Comparison of ENCODE assay signal across 1 fruit fly cellular context in genomic region chr3R:10566441-10567179, dm6.
TF ChIP-seq lines count a peak whose summit lies in the region.

No protein-coding gene starts in this region.

TF ChIP-seq in whole organism, embryonic, 481 proteins besides CTCF, POLR2A, EP300 and RAD21 (continued from another document and continues in another):
- TF ChIP-seq Meics (GFP tag; optimal IDR thresholded peaks at IDR 0.05; lab: Kevin White, UChicago) (no peak), gsb-n (tag; optimal IDR thresholded peaks at IDR 0.05; lab: Kevin White, UChicago) (no peak), CG10565 (GFP tag; optimal IDR thresholded peaks at IDR 0.05; lab: Kevin White, UChicago) (no peak), cas (GFP tag; IDR thresholded peaks at IDR 0.05; lab: Robert Waterston, UW) (no peak), odd (GFP tag; optimal IDR thresholded peaks at IDR 0.05; lab: Kevin White, UChicago) (peak; percentile 69), tio (GFP tag; optimal IDR thresholded peaks at IDR 0.05; lab: Kevin White, UChicago) (no peak), CG12391 (tag; optimal IDR thresholded peaks at IDR 0.05; lab: Kevin White, UChicago) (no peak), CG4820 (GFP tag; optimal IDR thresholded peaks at IDR 0.05; lab: Kevin White, UChicago) (no peak), cato (GFP tag; optimal IDR thresholded peaks at IDR 0.05; lab: Kevin White, UChicago; ENCODE audit: borderline replicate concordance) (no peak), CHES-1-like (GFP tag; optimal IDR thresholded peaks at IDR 0.05; lab: Kevin White, UChicago) (no peak), CG1647 (GFP tag; optimal IDR thresholded peaks at IDR 0.05; lab: Kevin White, UChicago) (no peak), Nf-YC (tag; optimal IDR thresholded peaks at IDR 0.05; lab: Kevin White, UChicago) (peak; percentile 33), sob (GFP tag; IDR thresholded peaks at IDR 0.05; lab: Robert Waterston, UW) (peak; percentile 22; the same call in 1 of the 2 replicates), CG4854 (GFP tag; optimal IDR thresholded peaks at IDR 0.05; lab: Kevin White, UChicago) (no peak), Stat92E (GFP tag; optimal IDR thresholded peaks at IDR 0.05; lab: Kevin White, UChicago) (no peak), CG3847 (GFP tag; IDR thresholded peaks at IDR 0.05; lab: Robert Waterston, UW) (no peak), CG8281 (tag; optimal IDR thresholded peaks at IDR 0.05; lab: Kevin White, UChicago) (no peak), CG2129 (GFP tag; IDR thresholded peaks at IDR 0.05; lab: Robert Waterston, UW; ENCODE audit: partially characterized antibody) (no peak), amos (GFP tag; IDR thresholded peaks at IDR 0.05; lab: Robert Waterston, UW; ENCODE audit: partially characterized antibody) (no peak), CG13624 (GFP tag; optimal IDR thresholded peaks at IDR 0.05; lab: Kevin White, UChicago) (no peak), CG30020 (tag; optimal IDR thresholded peaks at IDR 0.05; lab: Kevin White, UChicago) (no peak), CG34376 (GFP tag; optimal IDR thresholded peaks at IDR 0.05; lab: Kevin White, UChicago) (peak; percentile 70), CG17802 (tag; optimal IDR thresholded peaks at IDR 0.05; lab: Kevin White, UChicago) (no peak), lola (GFP tag; optimal IDR thresholded peaks at IDR 0.05; lab: Kevin White, UChicago) (no peak), seq (GFP tag; IDR thresholded peaks at IDR 0.05; lab: Robert Waterston, UW) (no peak), CG30431 (GFP tag; optimal IDR thresholded peaks at IDR 0.05; lab: Kevin White, UChicago) (no peak), gcm (GFP tag; optimal IDR thresholded peaks at IDR 0.05; lab: Kevin White, UChicago) (peak; percentile 24), CG3407 (GFP tag; optimal IDR thresholded peaks at IDR 0.05; lab: Kevin White, UChicago) (peak; percentile 41), CG9932 (GFP tag; IDR thresholded peaks at IDR 0.05; lab: Robert Waterston, UW) (no peak), BtbVII (GFP tag; optimal IDR thresholded peaks at IDR 0.05; lab: Kevin White, UChicago) (peak; percentile 17), CG17186 (GFP tag; optimal IDR thresholded peaks at IDR 0.05; lab: Kevin White, UChicago) (no peak), Atf6 (GFP tag; IDR thresholded peaks at IDR 0.05; lab: Robert Waterston, UW) (no peak), Eip74EF (GFP tag; optimal IDR thresholded peaks at IDR 0.05; lab: Kevin White, UChicago) (no peak), pros (GFP tag; optimal IDR thresholded peaks at IDR 0.05; lab: Kevin White, UChicago) (peak; percentile 6), CG17359 (tag; optimal IDR thresholded peaks at IDR 0.05; lab: Kevin White, UChicago) (peak; percentile 52), CG15696 (tag; optimal IDR thresholded peaks at IDR 0.05; lab: Kevin White, UChicago) (peak; percentile 26), C15 (GFP tag; IDR thresholded peaks at IDR 0.05; lab: Robert Waterston, UW) (no peak), YL-1 (GFP tag; optimal IDR thresholded peaks at IDR 0.05; lab: Kevin White, UChicago) (no peak), CG2712 (tag; optimal IDR thresholded peaks at IDR 0.05; lab: Kevin White, UChicago) (peak; percentile 16), CG17385 (GFP tag; optimal IDR thresholded peaks at IDR 0.05; lab: Kevin White, UChicago) (peak; percentile 26), salm (tag; optimal IDR thresholded peaks at IDR 0.05; lab: Kevin White, UChicago) (peak; percentile 61), fd102C (GFP tag; optimal IDR thresholded peaks at IDR 0.05; lab: Kevin White, UChicago) (no peak), dimm (GFP tag; IDR thresholded peaks at IDR 0.05; lab: Robert Waterston, UW) (no peak), Taf1 (GFP tag; IDR thresholded peaks at IDR 0.05; lab: Robert Waterston, UW) (no peak), CG12236 (GFP tag; optimal IDR thresholded peaks at IDR 0.05; lab: Kevin White, UChicago) (no peak), CG9215 (GFP tag; IDR thresholded peaks at IDR 0.05; lab: Robert Waterston, UW) (no peak), Hey (tag; optimal IDR thresholded peaks at IDR 0.05; lab: Kevin White, UChicago) (no peak), otp (GFP tag; IDR thresholded peaks at IDR 0.05; lab: Robert Waterston, UW) (no peak), CG6689 (GFP tag; IDR thresholded peaks at IDR 0.05; lab: Robert Waterston, UW) (no peak), kah (GFP tag; optimal IDR thresholded peaks at IDR 0.05; lab: Kevin White, UChicago) (no peak), Elba2 (GFP tag; optimal IDR thresholded peaks at IDR 0.05; lab: Kevin White, UChicago) (no peak), az2 (GFP tag; optimal IDR thresholded peaks at IDR 0.05; lab: Kevin White, UChicago) (no peak), Doc3 (GFP tag; IDR thresholded peaks at IDR 0.05; lab: Robert Waterston, UW; ENCODE audit: partially characterized antibody) (no peak), CG11093 (GFP tag; IDR thresholded peaks at IDR 0.05; lab: Robert Waterston, UW) (no peak), tna (GFP tag; IDR thresholded peaks at IDR 0.05; lab: Robert Waterston, UW; ENCODE audit: partially characterized antibody) (no peak), Vsx1 (GFP tag; optimal IDR thresholded peaks at IDR 0.05; lab: Kevin White, UChicago) (peak; percentile 63), bsh (GFP tag; optimal IDR thresholded peaks at IDR 0.05; lab: Kevin White, UChicago) (peak in 1 of 2 experiments; percentile 13), CG6813 (GFP tag; optimal IDR thresholded peaks at IDR 0.05; lab: Kevin White, UChicago) (peak; percentile 38), Atf3 (GFP tag; optimal IDR thresholded peaks at IDR 0.05; lab: Kevin White, UChicago) (no peak), CG1233 (GFP tag; optimal IDR thresholded peaks at IDR 0.05; lab: Kevin White, UChicago) (no peak), Bteb2 (GFP tag; optimal IDR thresholded peaks at IDR 0.05; lab: Kevin White, UChicago) (no peak), unpg (GFP tag; optimal IDR thresholded peaks at IDR 0.05; lab: Kevin White, UChicago) (peak; percentile 35), Bgb (GFP tag; IDR thresholded peaks at IDR 0.05; lab: Robert Waterston, UW; ENCODE audit: partially characterized antibody) (no peak), MBD-R2 (GFP tag; IDR thresholded peaks at IDR 0.05; lab: Robert Waterston, UW) (no peak), CG11696 (GFP tag; IDR thresholded peaks at IDR 0.05; lab: Robert Waterston, UW) (no peak), nau (GFP tag; optimal IDR thresholded peaks at IDR 0.05; lab: Kevin White, UChicago) (peak; percentile 39), Hr39 (optimal IDR thresholded peaks at IDR 0.05; lab: Kevin White, UChicago) (no peak), CG17612 (GFP tag; IDR thresholded peaks at IDR 0.05; lab: Robert Waterston, UW) (no peak), CG2875 (GFP tag; optimal IDR thresholded peaks at IDR 0.05; lab: Kevin White, UChicago) (peak; percentile 38), NC2α (GFP tag; optimal IDR thresholded peaks at IDR 0.05; lab: Kevin White, UChicago) (no peak), zfh2 (GFP tag; optimal IDR thresholded peaks at IDR 0.05; lab: Kevin White, UChicago) (no peak), CG10543 (GFP tag; optimal IDR thresholded peaks at IDR 0.05; lab: Kevin White, UChicago) (peak; percentile 63), ase (GFP tag; IDR thresholded peaks at IDR 0.05; lab: Robert Waterston, UW) (no peak), Mes4 (GFP tag; optimal IDR thresholded peaks at IDR 0.05; lab: Kevin White, UChicago) (peak; percentile 24), tgo (GFP tag; IDR thresholded peaks at IDR 0.05; lab: Robert Waterston, UW) (no peak), gce (GFP tag; IDR thresholded peaks at IDR 0.05; lab: Robert Waterston, UW) (no peak), sug (tag; optimal IDR thresholded peaks at IDR 0.05; lab: Kevin White, UChicago) (peak; percentile 85), fd64A (GFP tag; optimal IDR thresholded peaks at IDR 0.05; lab: Kevin White, UChicago) (peak; percentile 14), CG3163 (GFP tag; optimal IDR thresholded peaks at IDR 0.05; lab: Kevin White, UChicago) (no peak), CG9817 (tag; optimal IDR thresholded peaks at IDR 0.05; lab: Kevin White, UChicago) (no peak), Asciz (GFP tag; optimal IDR thresholded peaks at IDR 0.05; lab: Kevin White, UChicago) (peak; percentile 37), cg (GFP tag; optimal IDR thresholded peaks at IDR 0.05; lab: Kevin White, UChicago) (no peak), CG16779 (GFP tag; IDR thresholded peaks at IDR 0.05; lab: Robert Waterston, UW) (no peak), gcm2 (GFP tag; optimal IDR thresholded peaks at IDR 0.05; lab: Kevin White, UChicago) (no peak), Rx (GFP tag; IDR thresholded peaks at IDR 0.05; lab: Robert Waterston, UW) (no peak), Sry-β (GFP tag; optimal IDR thresholded peaks at IDR 0.05; lab: Kevin White, UChicago) (no peak), CG11504 (tag; optimal IDR thresholded peaks at IDR 0.05; lab: Kevin White, UChicago) (peak; percentile 19), jigr1 (GFP tag; IDR thresholded peaks at IDR 0.05; lab: Robert Waterston, UW) (no peak), Deaf1 (tag; optimal IDR thresholded peaks at IDR 0.05; lab: Kevin White, UChicago) (peak; percentile 48), E2f1 (GFP tag; IDR thresholded peaks at IDR 0.05; lab: Robert Waterston, UW) (no peak), CG8765 (GFP tag; IDR thresholded peaks at IDR 0.05; lab: Robert Waterston, UW) (no peak), Dip2 (GFP tag; IDR thresholded peaks at IDR 0.05; lab: Robert Waterston, UW) (no peak), ind (GFP tag; optimal IDR thresholded peaks at IDR 0.05; lab: Kevin White, UChicago) (no peak), sna (GFP tag; IDR thresholded peaks at IDR 0.05; lab: Robert Waterston, UW; ENCODE audit: partially characterized antibody) (no peak), exex (tag; optimal IDR thresholded peaks at IDR 0.05; lab: Kevin White, UChicago) (peak; percentile 95), ap (GFP tag; IDR thresholded peaks at IDR 0.05; lab: Robert Waterston, UW) (no peak), CG1529 (GFP tag; optimal IDR thresholded peaks at IDR 0.05; lab: Kevin White, UChicago) (peak; percentile 24), CG7357 (GFP tag; IDR thresholded peaks at IDR 0.05; lab: Robert Waterston, UW) (no peak), zen (tag; optimal IDR thresholded peaks at IDR 0.05; lab: Kevin White, UChicago) (no peak), CG17829 (tag; optimal IDR thresholded peaks at IDR 0.05; lab: Kevin White, UChicago) (peak; percentile 7), ato (GFP tag; IDR thresholded peaks at IDR 0.05; lab: Robert Waterston, UW; ENCODE audit: partially characterized antibody) (no peak), Hmr (GFP tag; optimal IDR thresholded peaks at IDR 0.05; lab: Kevin White, UChicago) (peak; percentile 24), NFAT (GFP tag; IDR thresholded peaks at IDR 0.05; lab: Robert Waterston, UW) (no peak), Dbx (GFP tag; IDR thresholded peaks at IDR 0.05; lab: Robert Waterston, UW) (no peak), dmrt11E (tag; optimal IDR thresholded peaks at IDR 0.05; lab: Kevin White, UChicago) (peak; percentile 15), vfl (GFP tag; optimal IDR thresholded peaks at IDR 0.05; lab: Kevin White, UChicago) (no peak), dpn (GFP tag; optimal IDR thresholded peaks at IDR 0.05; lab: Kevin White, UChicago) (no peak), zen2 (GFP tag; IDR thresholded peaks at IDR 0.05; lab: Robert Waterston, UW; ENCODE audit: partially characterized antibody) (no peak), Dref (GFP tag; IDR thresholded peaks at IDR 0.05; lab: Robert Waterston, UW) (no peak), HHEX (GFP tag; optimal IDR thresholded peaks at IDR 0.05; lab: Kevin White, UChicago) (peak; percentile 20), CG3065 (GFP tag; optimal IDR thresholded peaks at IDR 0.05; lab: Kevin White, UChicago) (no peak), Dek (tag; optimal IDR thresholded peaks at IDR 0.05; lab: Kevin White, UChicago) (no peak), CG30403 (GFP tag; optimal IDR thresholded peaks at IDR 0.05; lab: Kevin White, UChicago) (no peak), Jarid2 (GFP tag; optimal IDR thresholded peaks at IDR 0.05; lab: Kevin White, UChicago) (peak; percentile 9), NfI (GFP tag; optimal IDR thresholded peaks at IDR 0.05; lab: Kevin White, UChicago) (peak; percentile 3), CG11695 (GFP tag; IDR thresholded peaks at IDR 0.05; lab: Robert Waterston, UW) (no peak), phol (tag; optimal IDR thresholded peaks at IDR 0.05; lab: Kevin White, UChicago) (no peak), ttk (GFP tag; IDR thresholded peaks at IDR 0.05; lab: Robert Waterston, UW) (no peak), CG18476 (GFP tag; optimal IDR thresholded peaks at IDR 0.05; lab: Kevin White, UChicago) (no peak), gfzf (GFP tag; optimal IDR thresholded peaks at IDR 0.05; lab: Kevin White, UChicago) (no peak), Lim3 (GFP tag; IDR thresholded peaks at IDR 0.05; lab: Robert Waterston, UW) (no peak), fd3F (GFP tag; optimal IDR thresholded peaks at IDR 0.05; lab: Kevin White, UChicago) (no peak), D19B (GFP tag; optimal IDR thresholded peaks at IDR 0.05; lab: Kevin White, UChicago) (no peak), HLH4C (GFP tag; IDR thresholded peaks at IDR 0.05; lab: Robert Waterston, UW; ENCODE audit: partially characterized antibody) (no peak), Trl (optimal IDR thresholded peaks at IDR 0.05; lab: Kevin White, UChicago) (no peak), Trl (GFP tag; optimal IDR thresholded peaks at IDR 0.05; lab: Kevin White, UChicago) (no peak), row (GFP tag; IDR thresholded peaks at IDR 0.05; lab: Robert Waterston, UW) (no peak), HLHmδ (GFP tag; optimal IDR thresholded peaks at IDR 0.05; lab: Kevin White, UChicago) (no peak), psq (GFP tag; optimal IDR thresholded peaks at IDR 0.05; lab: Kevin White, UChicago) (no peak), tll (GFP tag; optimal IDR thresholded peaks at IDR 0.05; lab: Kevin White, UChicago) (no peak), CkIIα-i1 (GFP tag; IDR thresholded peaks at IDR 0.05; lab: Robert Waterston, UW) (no peak), CG11723 (GFP tag; optimal IDR thresholded peaks at IDR 0.05; lab: Kevin White, UChicago) (no peak), slou (GFP tag; optimal IDR thresholded peaks at IDR 0.05; lab: Kevin White, UChicago) (no peak), CG10321 (GFP tag; IDR thresholded peaks at IDR 0.05; lab: Robert Waterston, UW) (no peak), twi (tag; optimal IDR thresholded peaks at IDR 0.05; lab: Kevin White, UChicago) (peak; percentile 22), shn (GFP tag; optimal IDR thresholded peaks at IDR 0.05; lab: Kevin White, UChicago) (no peak), CG17912 (GFP tag; optimal IDR thresholded peaks at IDR 0.05; lab: Kevin White, UChicago) (peak; percentile 8), CG2116 (GFP tag; optimal IDR thresholded peaks at IDR 0.05; lab: Kevin White, UChicago) (no peak), CG6654 (GFP tag; optimal IDR thresholded peaks at IDR 0.05; lab: Kevin White, UChicago) (no peak)
